Worm (Caenorhabditis elegans) whole organism, young adult: ENCODE results near the gene cyk-7.
A peak's percentile ranks its signal among the peaks of the same experiment; 100 is the strongest.

ENCODE experiments used
- B0261.1 ChIP-seq: sonication (generic microtip); optimal IDR thresholded peaks from 2 replicates; lab custom pipeline; 2016; ENCODE audit warnings: mild to moderate bottlenecking, missing genetic modification characterization, moderate library complexity, missing compliant biosample characterization
- F10E7.11 ChIP-seq: sonication (generic microtip); optimal IDR thresholded peaks from 2 replicates; lab custom pipeline; 2017; ENCODE audit warnings: mild to moderate bottlenecking, missing genetic modification characterization, moderate library complexity, missing compliant biosample characterization
- F22D6.2 ChIP-seq: sonication (generic microtip); optimal IDR thresholded peaks from 2 replicates; lab custom pipeline; 2016; ENCODE audit warnings: mild to moderate bottlenecking, missing genetic modification characterization, missing compliant biosample characterization
- F33H1.4 ChIP-seq: fragments of 200-800 bp; sonication (Bioruptor generic); IDR thresholded peaks from 2 replicates; pipeline ENCODE4 v1.3.6; 2022; ENCODE audit warnings: missing genetic modification reagents, missing genetic modification characterization, missing compliant biosample characterization
- F57C9.4 ChIP-seq: sonication (generic microtip); optimal IDR thresholded peaks from 2 replicates; lab custom pipeline; 2017; ENCODE audit warnings: mild to moderate bottlenecking, missing genetic modification characterization, missing compliant biosample characterization
- T26A5.8 ChIP-seq: sonication (generic microtip); optimal IDR thresholded peaks from 2 replicates; lab custom pipeline; 2016; ENCODE audit warnings: missing genetic modification characterization, missing compliant biosample characterization
- Y53F4B.3 ChIP-seq: fragments of 200-800 bp; sonication (Bioruptor generic); IDR thresholded peaks from 2 replicates; pipeline ENCODE4 v1.3.6; 2022; ENCODE audit warnings: missing genetic modification reagents, missing genetic modification characterization, missing compliant biosample characterization
- Y53G8AR.9 ChIP-seq: fragments of 200-800 bp; sonication (Bioruptor generic); conservative IDR thresholded peaks from 2 replicates; pipeline ENCODE4 v1.3.6; 2022; ENCODE audit warnings: missing genetic modification reagents, missing genetic modification characterization, missing compliant biosample characterization
- Y67H2A.10 ChIP-seq: fragments of 200-800 bp; sonication (Bioruptor generic); conservative IDR thresholded peaks from 2 replicates; pipeline ENCODE4 v1.3.6; 2022; ENCODE audit warnings: missing genetic modification reagents, missing genetic modification characterization, missing compliant biosample characterization
- Y79H2A.3 ChIP-seq: fragments of 200-800 bp; sonication (Bioruptor generic); conservative IDR thresholded peaks from 2 replicates; pipeline ENCODE4 v1.3.6; 2022; ENCODE audit warnings: missing genetic modification reagents, missing genetic modification characterization, missing compliant biosample characterization
- akir-1 ChIP-seq: fragments of 200-800 bp; sonication (Bioruptor generic); optimal IDR thresholded peaks from 2 replicates; lab custom pipeline; 2018; ENCODE audit warnings: mild to moderate bottlenecking, missing genetic modification characterization, moderate library complexity, missing compliant biosample characterization
- ama-1 ChIP-seq, 3 experiments: fragments of 150-350 bp in 1 of 3; sonication (generic microtip) in 2 of 3; optimal IDR thresholded peaks; 2 replicates each; lab custom pipeline; 2014 to 2018; ENCODE audit warnings: missing biosample characterization in 2 of 3, missing genetic modification characterization in 2 of 3, missing genetic modification reagents in 2 of 3
- atf-7 ChIP-seq: sonication (generic microtip); optimal IDR thresholded peaks from 2 replicates; lab custom pipeline; 2017; ENCODE audit warnings: mild to moderate bottlenecking, missing genetic modification characterization, missing compliant biosample characterization
- athp-1 ChIP-seq: sonication (generic microtip); optimal IDR thresholded peaks from 2 replicates; lab custom pipeline; 2017; ENCODE audit warnings: mild to moderate bottlenecking, missing genetic modification characterization, missing compliant biosample characterization
- attf-6 ChIP-seq: fragments of 200-800 bp; sonication (Bioruptor generic); IDR thresholded peaks from 2 replicates; pipeline ENCODE4 v1.3.6; 2022; ENCODE audit warnings: missing genetic modification reagents, missing genetic modification characterization, missing compliant biosample characterization
- bed-2 ChIP-seq: fragments of 200-800 bp; sonication (Bioruptor generic); IDR thresholded peaks from 2 replicates; pipeline ENCODE4 v1.3.6; 2022; ENCODE audit warnings: missing genetic modification reagents, missing genetic modification characterization, missing compliant biosample characterization
- ceh-27 ChIP-seq: fragments of 200-800 bp; sonication (Bioruptor generic); optimal IDR thresholded peaks from 2 replicates; lab custom pipeline; 2018; ENCODE audit warnings: mild to moderate bottlenecking, missing genetic modification characterization, moderate library complexity, missing compliant biosample characterization
- ceh-40 ChIP-seq: fragments of 200-800 bp; sonication (Bioruptor generic); IDR thresholded peaks from 2 replicates; pipeline ENCODE4 v1.3.6; 2022; ENCODE audit warnings: missing genetic modification characterization, missing compliant biosample characterization
- chd-7 ChIP-seq: sonication (generic microtip); optimal IDR thresholded peaks from 2 replicates; lab custom pipeline; 2016; ENCODE audit warnings: mild to moderate bottlenecking, missing genetic modification characterization, moderate library complexity, missing compliant biosample characterization
- die-1 ChIP-seq: sonication (generic microtip); optimal IDR thresholded peaks from 2 replicates; lab custom pipeline; 2016; ENCODE audit warnings: missing genotype, mild to moderate bottlenecking, missing genetic modification characterization, missing compliant biosample characterization
- egl-44 ChIP-seq: fragments of 200-800 bp; sonication (Bioruptor generic); IDR thresholded peaks from 2 replicates; pipeline ENCODE4 v1.3.6; 2022; ENCODE audit warnings: missing genetic modification reagents, missing genetic modification characterization, missing compliant biosample characterization
- egrh-3 ChIP-seq: fragments of 200-800 bp; sonication (Bioruptor generic); IDR thresholded peaks from 2 replicates; pipeline ENCODE4 v1.3.6; 2022; ENCODE audit warnings: missing genetic modification reagents, missing genetic modification characterization, missing compliant biosample characterization
- ekl-4 ChIP-seq: fragments of 200-800 bp; sonication (Bioruptor generic); IDR thresholded peaks from 2 replicates; pipeline ENCODE4 v1.3.6; 2022; ENCODE audit warnings: missing genetic modification reagents, missing genetic modification characterization, missing compliant biosample characterization
- hlh-26 ChIP-seq: fragments of 200-800 bp; sonication (Bioruptor generic); conservative IDR thresholded peaks from 2 replicates; pipeline ENCODE4 v1.3.6; 2022; ENCODE audit warnings: missing genetic modification reagents, missing genetic modification characterization, missing compliant biosample characterization
- hsf-1 ChIP-seq: fragments of 200-800 bp; sonication (Bioruptor generic); IDR thresholded peaks from 2 replicates; pipeline ENCODE4 v1.3.6; 2022; ENCODE audit warnings: missing genetic modification reagents, missing genetic modification characterization, missing compliant biosample characterization
- lag-1 ChIP-seq: fragments of 200-800 bp; sonication (Bioruptor generic); IDR thresholded peaks from 2 replicates; pipeline ENCODE4 v1.3.6; 2022; ENCODE audit warnings: missing genetic modification reagents, missing genetic modification characterization, missing compliant biosample characterization
- let-607 ChIP-seq, 2 experiments: fragments of 200-800 bp in 1 of 2; sonication (Bioruptor generic) in 1 of 2; sonication (generic microtip) in 1 of 2; optimal IDR thresholded peaks; 2 replicates each; lab custom pipeline; 2016 to 2018; ENCODE audit warnings: mild to moderate bottlenecking in 2 of 2, missing compliant biosample characterization in 2 of 2, missing genetic modification characterization in 2 of 2, moderate library complexity in 2 of 2, missing genotype in 1 of 2
- lin-35 ChIP-seq, 3 experiments: fragments of 150-350 bp in 2 of 3; sonication (generic microtip) in 1 of 3; optimal IDR thresholded peaks; 2 replicates each; lab custom pipeline; 2014 to 2018; ENCODE audit warnings: missing biosample characterization in 3 of 3, missing genetic modification characterization in 3 of 3, missing genetic modification reagents in 3 of 3
- lin-40 ChIP-seq: sonication (generic microtip); optimal IDR thresholded peaks from 2 replicates; lab custom pipeline; 2016; ENCODE audit warnings: missing genetic modification characterization, mild to moderate bottlenecking, missing compliant biosample characterization, missing genotype, missing genetic modification reagents
- lin-54 ChIP-seq: fragments of 200-800 bp; sonication (Bioruptor generic); optimal IDR thresholded peaks from 2 replicates; lab custom pipeline; 2018; ENCODE audit warnings: mild to moderate bottlenecking, missing genetic modification characterization, missing compliant biosample characterization
- lir-1 ChIP-seq: fragments of 200-800 bp; sonication (Bioruptor generic); conservative IDR thresholded peaks from 2 replicates; pipeline ENCODE4 v1.3.6; 2022; ENCODE audit warnings: missing genetic modification reagents, missing genetic modification characterization, missing compliant biosample characterization
- madf-10 ChIP-seq: sonication (generic microtip); optimal IDR thresholded peaks from 2 replicates; lab custom pipeline; 2016; ENCODE audit warnings: mild to moderate bottlenecking, missing genetic modification characterization, missing compliant biosample characterization
- madf-6 ChIP-seq: fragments of 200-800 bp; sonication (Bioruptor generic); IDR thresholded peaks from 2 replicates; pipeline ENCODE4 v1.3.6; 2022; ENCODE audit warnings: missing genetic modification reagents, missing genetic modification characterization, missing compliant biosample characterization
- madf-8 ChIP-seq: fragments of 200-800 bp; sonication (Bioruptor generic); conservative IDR thresholded peaks from 2 replicates; pipeline ENCODE4 v1.3.6; 2022; ENCODE audit warnings: missing genetic modification reagents, missing genetic modification characterization, missing compliant biosample characterization
- mcd-1 ChIP-seq: fragments of 200-800 bp; sonication (Bioruptor generic); IDR thresholded peaks from 2 replicates; pipeline ENCODE4 v1.3.6; 2022; ENCODE audit warnings: missing genetic modification reagents, missing genetic modification characterization, missing compliant biosample characterization
- mel-28 ChIP-seq: sonication (generic microtip); optimal IDR thresholded peaks from 2 replicates; lab custom pipeline; 2016; ENCODE audit warnings: borderline replicate concordance, mild to moderate bottlenecking, missing genetic modification characterization, missing compliant biosample characterization
- mes-4 ChIP-seq: sonication (generic microtip); optimal IDR thresholded peaks from 2 replicates; lab custom pipeline; 2016; ENCODE audit warnings: missing genotype, missing genetic modification characterization, missing compliant biosample characterization
- nfya-1 ChIP-seq: sonication (generic microtip); optimal IDR thresholded peaks from 2 replicates; lab custom pipeline; 2017; ENCODE audit warnings: antibody characterized with exemption, missing compliant biosample characterization, missing genetic modification characterization, borderline replicate concordance; ENCODE audit not compliant: insufficient read depth
- nfya-2 ChIP-seq: fragments of 200-800 bp; sonication (Bioruptor generic); IDR thresholded peaks from 2 replicates; pipeline ENCODE4 v1.3.6; 2022; ENCODE audit warnings: missing genetic modification reagents, missing genetic modification characterization, missing compliant biosample characterization
- repo-1 ChIP-seq: sonication (generic microtip); optimal IDR thresholded peaks from 2 replicates; lab custom pipeline; 2017; ENCODE audit warnings: mild to moderate bottlenecking, missing genetic modification characterization, missing compliant biosample characterization
- sdz-38 ChIP-seq: sonication (generic microtip); optimal IDR thresholded peaks from 2 replicates; lab custom pipeline; 2016; ENCODE audit warnings: missing genotype, missing genetic modification characterization, missing compliant biosample characterization
- sea-2 ChIP-seq: fragments of 200-800 bp; sonication (Bioruptor generic); IDR thresholded peaks from 2 replicates; pipeline ENCODE4 v1.3.6; 2022; ENCODE audit warnings: missing genetic modification characterization, missing compliant biosample characterization
- tbp1 ChIP-seq: fragments of 200-800 bp; sonication (Bioruptor generic); optimal IDR thresholded peaks from 2 replicates; lab custom pipeline; 2018; ENCODE audit warnings: mild to moderate bottlenecking, missing genetic modification characterization, missing compliant biosample characterization
- tlf-1 ChIP-seq: fragments of 200-800 bp; sonication (Bioruptor generic); optimal IDR thresholded peaks from 2 replicates; lab custom pipeline; 2018; ENCODE audit warnings: mild to moderate bottlenecking, missing genetic modification characterization, missing compliant biosample characterization
- unc-130 ChIP-seq: sonication (generic microtip); optimal IDR thresholded peaks from 2 replicates; lab custom pipeline; 2016; ENCODE audit warnings: missing genetic modification reagents, missing genetic modification characterization, missing compliant biosample characterization
- unc-62 ChIP-seq: fragments of 150-350 bp; optimal IDR thresholded peaks from 2 replicates; lab custom pipeline; 2014; ENCODE audit warnings: missing biosample characterization, missing genetic modification reagents, missing genetic modification characterization
- ztf-18 ChIP-seq: sonication (generic microtip); optimal IDR thresholded peaks from 2 replicates; lab custom pipeline; 2016; ENCODE audit warnings: missing genotype, mild to moderate bottlenecking, missing genetic modification characterization, missing compliant biosample characterization
- ztf-26 ChIP-seq: sonication (generic microtip); optimal IDR thresholded peaks from 2 replicates; lab custom pipeline; 2017; ENCODE audit warnings: missing genetic modification characterization, missing compliant biosample characterization
- ztf-28 ChIP-seq: fragments of 200-800 bp; sonication (Bioruptor generic); IDR thresholded peaks from 2 replicates; pipeline ENCODE4 v1.3.6; 2022; ENCODE audit warnings: missing genetic modification reagents, missing genetic modification characterization, missing compliant biosample characterization

The cyk-7 gene

ce11 chrIII:7795311-7795710 lies at the start of gene cyk-7:
Gene cyk-7, minus strand, starts transcription at chrIII:7795409.
- no peak for TF ChIP-seq repo-1 (tag; lab: Kevin White, UChicago)
- TF ChIP-seq Y53G8AR.9 (GFP tag; lab: Robert Waterston, UW), result no peak; the same call in 1 of the 2 replicates
- TF ChIP-seq mel-28 (tag; lab: Kevin White, UChicago), result no peak
- TF ChIP-seq egl-44 (GFP tag; lab: Robert Waterston, UW), result no peak
- TF ChIP-seq ama-1 (optimal IDR thresholded peaks at IDR 0.05; lab: Kevin White, UChicago), result no peak
- TF ChIP-seq ama-1 (GFP tag; optimal IDR thresholded peaks at IDR 0.05; lab: Kevin White, UChicago), result no peak
- no peak for TF ChIP-seq akir-1
- no peak for TF ChIP-seq chd-7 (tag; lab: Kevin White, UChicago)
- TF ChIP-seq F33H1.4 (GFP tag; lab: Robert Waterston, UW), result peak; percentile 69
- TF ChIP-seq lin-54 (GFP tag; lab: Kevin White, UChicago), result no peak
- no peak; the same call in none of the 2 replicates for TF ChIP-seq madf-6 (GFP tag; lab: Robert Waterston, UW)
- TF ChIP-seq ekl-4 (GFP tag; lab: Robert Waterston, UW), result no peak
- TF ChIP-seq Y79H2A.3, result no peak
- TF ChIP-seq Y53F4B.3 (GFP tag; lab: Robert Waterston, UW), result no peak
- 0 out of 2 replicates have a peak, but pooled peaks have one; percentile 42 for TF ChIP-seq hsf-1 (GFP tag; lab: Robert Waterston, UW)
- TF ChIP-seq F22D6.2, result no peak
- no peak for TF ChIP-seq Y67H2A.10 (GFP tag; lab: Robert Waterston, UW)
- no peak for TF ChIP-seq attf-6 (GFP tag; lab: Robert Waterston, UW)
- TF ChIP-seq F57C9.4 (tag; lab: Kevin White, UChicago), result no peak
- no peak for TF ChIP-seq unc-130 (GFP tag; lab: Kevin White, UChicago)
- TF ChIP-seq egrh-3, result no peak
- TF ChIP-seq ztf-26 (tag; lab: Kevin White, UChicago), result no peak
- TF ChIP-seq lag-1 (GFP tag; lab: Robert Waterston, UW), result no peak
- no peak for TF ChIP-seq bed-2 (GFP tag; lab: Robert Waterston, UW)
- no peak for TF ChIP-seq mcd-1
- no peak for TF ChIP-seq unc-62
- TF ChIP-seq ceh-27 (GFP tag; lab: Kevin White, UChicago), result no peak
- TF ChIP-seq athp-1 (tag; lab: Kevin White, UChicago), result no peak
- TF ChIP-seq sdz-38 (tag; lab: Kevin White, UChicago), result no peak
- TF ChIP-seq ztf-18 (tag; lab: Kevin White, UChicago), result peak; percentile 97
- no peak for TF ChIP-seq mes-4 (tag; lab: Kevin White, UChicago)
- no peak for TF ChIP-seq nfya-1 (tag; lab: Kevin White, UChicago)
- TF ChIP-seq let-607 (tag; optimal IDR thresholded peaks at IDR 0.05; lab: Kevin White, UChicago), result no peak
- no peak for TF ChIP-seq B0261.1
- TF ChIP-seq nfya-2 (GFP tag; lab: Robert Waterston, UW), result no peak
- TF ChIP-seq sea-2 (GFP tag; lab: Robert Waterston, UW), result no peak
- no peak for TF ChIP-seq lin-40
- no peak for TF ChIP-seq hlh-26
- TF ChIP-seq ceh-40, result no peak
- peak; percentile 26 for TF ChIP-seq tlf-1
- TF ChIP-seq lin-35 (GFP tag; optimal IDR thresholded peaks at IDR 0.05; lab: Kevin White, UChicago), result peak; percentile 21 to 78 (median 51)
- TF ChIP-seq madf-8 (GFP tag; lab: Robert Waterston, UW), result peak; percentile 56
- TF ChIP-seq atf-7 (tag; lab: Kevin White, UChicago), result no peak
- no peak for TF ChIP-seq die-1 (tag; lab: Kevin White, UChicago)
- no peak for TF ChIP-seq F10E7.11
- no peak for TF ChIP-seq madf-10 (tag; lab: Kevin White, UChicago)
- TF ChIP-seq T26A5.8, result no peak
- TF ChIP-seq ztf-28 (GFP tag; lab: Robert Waterston, UW), result no peak
- no peak for TF ChIP-seq lir-1 (GFP tag; lab: Robert Waterston, UW)
- TF ChIP-seq tbp1, result no peak
